Worm (Caenorhabditis elegans): ENCODE measurements around the gene dsl-3.
"Not testable (repeated sequence)": the region's sequence is repeated elsewhere in the genome, so short reads cannot be mapped to it uniquely, and the experiment has no call there.

Gene dsl-3

DNA sequence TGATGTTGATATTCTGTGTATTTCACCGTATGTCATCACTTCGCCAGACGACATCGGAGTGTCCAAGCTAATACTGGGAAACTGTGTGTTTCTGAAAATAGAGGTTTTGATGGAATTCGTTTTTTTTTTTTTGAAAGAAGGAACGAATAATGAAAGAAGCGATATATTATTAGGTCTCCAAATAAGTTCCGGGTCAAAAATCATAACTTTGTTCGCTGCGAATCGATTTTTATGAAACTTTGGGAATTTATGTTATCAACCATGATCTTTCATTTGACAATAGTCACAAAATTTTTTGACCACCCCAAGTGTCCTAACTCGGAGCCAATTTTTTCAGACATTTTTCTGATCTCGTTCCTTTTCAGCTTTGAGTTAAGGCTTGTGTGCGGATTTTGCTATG, 35.1 kb downstream of the dsl-3 start, which contains the start of gene nhr-274:
Gene nhr-274, minus strand, starts transcription at position 101 of the 400 bp plus-strand sequence.
- not testable (repeated sequence) for TF ChIP-seq nhr-11, fos-1, C34B4.2 (tag; optimal IDR thresholded peaks at IDR 0.05)

DNA sequence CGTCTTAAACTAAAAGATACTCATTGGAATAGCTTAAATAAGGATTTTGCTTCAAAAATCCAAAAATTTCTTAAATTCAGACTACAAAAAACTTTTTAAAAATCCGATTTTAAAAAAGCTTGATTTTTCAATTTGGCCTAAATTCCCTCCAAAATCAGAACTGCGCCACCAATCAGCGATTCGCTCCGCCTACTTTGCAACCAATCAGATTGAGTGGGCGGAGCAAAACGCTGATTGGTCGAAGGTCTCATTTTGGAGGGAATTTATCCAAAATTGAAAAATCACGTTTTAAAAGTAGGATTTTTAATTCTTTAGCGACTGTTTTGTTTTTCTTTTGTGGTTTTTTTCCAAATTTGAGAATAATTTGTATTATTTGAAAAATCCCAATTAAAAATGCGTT, 39.3 kb downstream of the dsl-3 start:
- TF ChIP-seq efl-3 (GFP tag; optimal IDR thresholded peaks at IDR 0.05) (no peak), pax-3 (tag; optimal IDR thresholded peaks at IDR 0.05) (no peak), grh-1 (GFP tag; IDR thresholded peaks at IDR 0.05) (no peak), zag-1 (tag; optimal IDR thresholded peaks at IDR 0.05) (no peak), efl-1 (optimal IDR thresholded peaks at IDR 0.05) (no peak), efl-1 (GFP tag; optimal IDR thresholded peaks at IDR 0.05 in 1 of 2) (no peak)

DNA sequence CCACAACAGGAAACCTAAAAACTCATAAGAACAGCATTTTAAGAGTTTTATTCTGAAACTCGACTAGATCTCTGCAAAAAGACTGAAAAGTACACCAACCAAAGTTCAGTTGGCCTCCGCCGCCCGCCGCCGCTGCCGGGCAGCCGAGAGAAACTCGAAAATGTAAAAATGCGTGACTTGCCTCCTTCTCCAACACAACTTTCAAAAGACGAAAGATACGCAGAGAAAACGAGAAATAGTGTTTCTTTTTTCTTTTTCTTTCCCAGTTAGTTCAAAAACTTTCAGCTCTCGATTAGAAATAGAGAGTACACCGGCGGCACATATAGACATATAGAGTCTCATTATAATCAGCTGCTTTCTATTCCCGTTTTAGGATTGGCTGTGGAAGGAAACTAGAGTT, 39.7 kb downstream of the dsl-3 start:
- TF ChIP-seq efl-3 (GFP tag; optimal IDR thresholded peaks at IDR 0.05) (no peak), C16A3.4 (tag; optimal IDR thresholded peaks at IDR 0.05) (peak; percentile 19), isw-1 (GFP tag; IDR thresholded peaks at IDR 0.05) (no peak), lir-3 (tag; optimal IDR thresholded peaks at IDR 0.05; ENCODE audit: poor library complexity) (no peak), lin-14 (GFP tag; optimal IDR thresholded peaks at IDR 0.05) (peak; percentile 68), lsy-2 (tag; optimal IDR thresholded peaks at IDR 0.05) (peak in 1 of 2 experiments; percentile 60), ztf-11 (tag; optimal IDR thresholded peaks at IDR 0.05) (no peak), snpc-4 (tag; optimal IDR thresholded peaks at IDR 0.05) (no peak), nhr-90 (tag; optimal IDR thresholded peaks at IDR 0.05; ENCODE audit: poor library complexity) (no peak), mab-9 (GFP tag; IDR thresholded peaks at IDR 0.05) (no peak), elt-2 (tag; optimal IDR thresholded peaks at IDR 0.05) (peak; percentile 24), Y116A8C.19 (tag; optimal IDR thresholded peaks at IDR 0.05; ENCODE audit: borderline replicate concordance) (no peak), ets-5 (GFP tag; IDR thresholded peaks at IDR 0.05) (no peak), egl-13 (tag; optimal IDR thresholded peaks at IDR 0.05) (no peak), ces-1 (GFP tag; optimal IDR thresholded peaks at IDR 0.05) (no peak), egl-27 (tag; optimal IDR thresholded peaks at IDR 0.05) (no peak), nhr-20 (tag; optimal IDR thresholded peaks at IDR 0.05) (peak; percentile 54), ama-1 (optimal IDR thresholded peaks at IDR 0.05) (no peak), dsc-1 (tag; optimal IDR thresholded peaks at IDR 0.05) (no peak), nhr-237 (tag; optimal IDR thresholded peaks at IDR 0.05) (no peak), efl-1 (optimal IDR thresholded peaks at IDR 0.05) (peak; percentile 16), efl-1 (GFP tag; optimal IDR thresholded peaks at IDR 0.05 in 1 of 2) (peak in 1 of 2 experiments; percentile 12), ceh-88 (GFP tag; IDR thresholded peaks at IDR 0.05) (no peak), nhr-11 (tag; optimal IDR thresholded peaks at IDR 0.05) (no peak), pqm-1 (tag; optimal IDR thresholded peaks at IDR 0.05) (no peak), aha-1 (tag; optimal IDR thresholded peaks at IDR 0.05) (no peak), mdl-1 (tag; optimal IDR thresholded peaks at IDR 0.05) (peak in 1 of 2 experiments; percentile 41), nhr-77 (tag; optimal IDR thresholded peaks at IDR 0.05) (no peak), unc-86 (tag; optimal IDR thresholded peaks at IDR 0.05) (peak; percentile 11), unc-98 (GFP tag; IDR thresholded peaks at IDR 0.05) (no peak), sup-37 (GFP tag; optimal IDR thresholded peaks at IDR 0.05) (no peak), elt-3 (tag; optimal IDR thresholded peaks at IDR 0.05) (no peak), skn-1 (tag; optimal IDR thresholded peaks at IDR 0.05) (peak; percentile 49), lin-35 (GFP tag; optimal IDR thresholded peaks at IDR 0.05) (peak; percentile 22 to 49), unc-130 (tag; optimal IDR thresholded peaks at IDR 0.05) (no peak), vab-15 (tag; optimal IDR thresholded peaks at IDR 0.05) (no peak), dpl-1 (GFP tag; optimal IDR thresholded peaks at IDR 0.05) (peak in 1 of 3 experiments; percentile 25), sox-4 (tag; optimal IDR thresholded peaks at IDR 0.05) (no peak), mep-1 (tag; optimal IDR thresholded peaks at IDR 0.05) (peak; percentile 16), nhr-19 (GFP tag; conservative IDR thresholded peaks at IDR 0.05) (0 out of 2 replicates have a peak, but pooled peaks have one; percentile 9), grh-1 (GFP tag; IDR thresholded peaks at IDR 0.05) (no peak), tlp-1 (tag; optimal IDR thresholded peaks at IDR 0.05) (no peak), tbx-2 (tag; optimal IDR thresholded peaks at IDR 0.05) (no peak), pax-3 (tag; optimal IDR thresholded peaks at IDR 0.05) (no peak), xbp-1 (tag; optimal IDR thresholded peaks at IDR 0.05) (no peak), nhr-84 (tag; optimal IDR thresholded peaks at IDR 0.05) (no peak)

Measured in whole organism, L1 larva.